Worm (Caenorhabditis elegans) whole organism, L4/young adult: Measurements from ENCODE around the gene C13C4.6.

Experiments
- W03F9.2 ChIP-seq: fragments of 150-350 bp; optimal IDR thresholded peaks from 2 replicates; lab custom pipeline; 2014; ENCODE audit warnings: missing biosample characterization, missing genetic modification characterization
- dao-5 ChIP-seq: sonication (generic microtip); optimal IDR thresholded peaks from 2 replicates; lab custom pipeline; 2016; ENCODE audit warnings: missing genotype, missing genetic modification characterization, moderate library complexity, missing compliant biosample characterization
- him-1 ChIP-seq: sonication (generic microtip); optimal IDR thresholded peaks from 2 replicates; lab custom pipeline; 2016; ENCODE audit warnings: missing genotype, missing genetic modification reagents, missing genetic modification characterization, missing compliant biosample characterization

- TF ChIP-seq him-1 (tag; lab: Kevin White, UChicago) (no peak), W03F9.2 (tag; lab: Kevin White, UChicago) (no peak), dao-5 (no peak)
These were observed 32.4 kb downstream of the C13C4.6 start for ce11 chrV:12153784-12154183.
